Worm (Caenorhabditis elegans) whole organism, L3 larva: ENCODE data around the gene Y11D7A.9.

Experiments used
- R02D3.7 ChIP-seq: fragments of 150-350 bp; optimal IDR thresholded peaks from 2 replicates; lab custom pipeline; 2014; ENCODE audit warnings: missing biosample characterization, missing genetic modification characterization
- aly-2 ChIP-seq: fragments of 150-350 bp; optimal IDR thresholded peaks from 2 replicates; lab custom pipeline; 2014; ENCODE audit warnings: missing biosample characterization, missing genetic modification characterization
- ceh-9 ChIP-seq: sonication (generic microtip); optimal IDR thresholded peaks from 2 replicates; lab custom pipeline; 2018; ENCODE audit warnings: missing biosample characterization, missing genetic modification characterization
- egl-5 ChIP-seq: fragments of 150-350 bp; optimal IDR thresholded peaks from 2 replicates; lab custom pipeline; 2017; ENCODE audit warnings: missing biosample characterization, missing genetic modification reagents, missing genetic modification characterization, inconsistent platforms
- elt-3 ChIP-seq, 3 experiments: fragments of 150-350 bp in 1 of 3; sonication (generic microtip) in 2 of 3; optimal IDR thresholded peaks; 2 replicates in 2 of 3; 4 replicates in 1 of 3; lab custom pipeline; 2014 to 2017; ENCODE audit warnings: missing biosample characterization in 3 of 3, missing genetic modification characterization in 3 of 3
- fkh-10 ChIP-seq: sonication (generic microtip); optimal IDR thresholded peaks from 2 replicates; lab custom pipeline; 2017; ENCODE audit warnings: missing biosample characterization, missing genetic modification reagents, missing genetic modification characterization
- fkh-2 ChIP-seq: fragments of 150-350 bp; optimal IDR thresholded peaks from 2 replicates; lab custom pipeline; 2014; ENCODE audit warnings: missing biosample characterization, missing genetic modification reagents, missing genetic modification characterization
- jun-1 ChIP-seq: fragments of 150-350 bp; optimal IDR thresholded peaks from 2 replicates; lab custom pipeline; 2014; ENCODE audit warnings: missing biosample characterization, missing genetic modification reagents, missing genetic modification characterization
- lin-15B ChIP-seq: fragments of 150-350 bp; optimal IDR thresholded peaks from 2 replicates; lab custom pipeline; 2014; ENCODE audit warnings: missing biosample characterization, missing genetic modification characterization
- lsy-12 ChIP-seq: sonication (generic microtip); optimal IDR thresholded peaks from 2 replicates; lab custom pipeline; 2016; ENCODE audit warnings: mild to moderate bottlenecking, missing genetic modification characterization, missing compliant biosample characterization
- nfya-1 ChIP-seq: sonication (generic microtip); optimal IDR thresholded peaks from 2 replicates; lab custom pipeline; 2017; ENCODE audit warnings: missing genetic modification characterization, mild to moderate bottlenecking, missing compliant biosample characterization, antibody characterized with exemption, moderate library complexity; ENCODE audit not compliant: insufficient read depth
- nhr-11 ChIP-seq: fragments of 150-350 bp; optimal IDR thresholded peaks from 2 replicates; lab custom pipeline; 2014; ENCODE audit warnings: missing biosample characterization, missing genetic modification characterization
- nhr-237 ChIP-seq: fragments of 150-350 bp; optimal IDR thresholded peaks from 2 replicates; lab custom pipeline; 2014; ENCODE audit warnings: missing biosample characterization, missing genetic modification characterization
- nhr-43 ChIP-seq: sonication (generic microtip); optimal IDR thresholded peaks from 2 replicates; lab custom pipeline; 2016; ENCODE audit warnings: mild to moderate bottlenecking, missing genetic modification characterization, missing compliant biosample characterization; ENCODE audit not compliant: poor library complexity, severe bottlenecking
- nhr-76 ChIP-seq: fragments of 150-350 bp; sonication (generic microtip); optimal IDR thresholded peaks from 5 replicates; lab custom pipeline; 2014; ENCODE audit warnings: missing biosample characterization, missing genetic modification characterization
- pha-4 ChIP-seq: fragments of 150-350 bp; optimal IDR thresholded peaks from 2 replicates; lab custom pipeline; 2014; ENCODE audit warnings: missing biosample characterization, missing genetic modification reagents, missing genetic modification characterization
- sea-2 ChIP-seq: fragments of 150-350 bp; sonication (generic microtip); optimal IDR thresholded peaks from 4 replicates; lab custom pipeline; 2014; ENCODE audit warnings: missing biosample characterization, missing genetic modification reagents, missing genetic modification characterization
- skn-1 ChIP-seq: fragments of 150-350 bp; optimal IDR thresholded peaks from 2 replicates; lab custom pipeline; 2014; ENCODE audit warnings: missing biosample characterization, missing genetic modification characterization
- ztf-4 ChIP-seq: fragments of 150-350 bp; optimal IDR thresholded peaks from 2 replicates; lab custom pipeline; 2014; ENCODE audit warnings: missing biosample characterization, missing genetic modification characterization

Gene Y11D7A.9

ce11 chrIV:9216437-9216836 lies 39.5 kb downstream of the Y11D7A.9 start (continued):
- TF ChIP-seq fkh-10 (peak; percentile 34), ztf-4 (tag; lab: Kevin White, UChicago) (no peak), nhr-76 (tag; lab: Kevin White, UChicago) (no peak), aly-2 (tag; lab: Kevin White, UChicago) (no peak), R02D3.7 (tag; lab: Kevin White, UChicago) (no peak)

- TF ChIP-seq aly-2 (tag; lab: Kevin White, UChicago): no peak
- TF ChIP-seq nfya-1 (tag; lab: Kevin White, UChicago): peak; percentile 14
- TF ChIP-seq, all 47 proteins: peak for 1
Observed at ce11 chrIV:9215824-9216223, 40.1 kb downstream of the Y11D7A.9 start.

ce11 chrIV:9214823-9215222 lies 41.1 kb downstream of the Y11D7A.9 start:
- no peak for TF ChIP-seq nhr-11 (tag; lab: Kevin White, UChicago)

ce11 chrIV:9212121-9212520 lies 43.8 kb downstream of the Y11D7A.9 start, which contains the start of gene C46C2.6:
Gene C46C2.6 (plus strand): TSS chrIV:9212421.
- TF ChIP-seq jun-1 (tag; lab: Kevin White, UChicago): no peak
- no peak for TF ChIP-seq nhr-237 (tag; lab: Kevin White, UChicago)
- TF ChIP-seq aly-2 (tag; lab: Kevin White, UChicago): peak; percentile 40
- TF ChIP-seq ceh-9 (tag; lab: Kevin White, UChicago): no peak
- TF ChIP-seq skn-1: no peak
- TF ChIP-seq pha-4 (tag; lab: Kevin White, UChicago): peak; percentile 18

DNA sequence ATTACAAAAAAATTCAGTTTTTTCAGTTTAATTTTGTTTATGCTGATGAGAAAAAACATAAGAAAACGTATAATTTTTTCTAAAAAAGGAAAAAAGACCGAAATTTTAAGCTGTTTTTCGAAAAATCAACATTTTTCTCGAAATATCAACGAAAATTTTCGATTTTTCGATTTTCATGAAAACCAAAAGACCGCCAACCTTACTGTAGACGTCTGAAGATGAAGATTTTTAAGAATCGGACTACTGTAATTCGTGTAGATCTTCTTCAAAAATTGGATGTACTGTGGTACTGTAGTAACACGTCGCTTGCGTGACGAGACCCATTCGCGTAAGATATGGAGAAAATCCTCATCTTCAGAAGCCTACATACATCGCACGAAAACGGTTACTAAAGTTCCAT lies 45.1 kb downstream of the Y11D7A.9 start:
- TF ChIP-seq fkh-10 (no peak), lsy-12 (no peak), nhr-43 (no peak), lin-15B (tag; lab: Kevin White, UChicago) (no peak), jun-1 (tag; lab: Kevin White, UChicago) (no peak), sea-2 (GFP tag; lab: Kevin White, UChicago) (no peak), elt-3 (tag; optimal IDR thresholded peaks at IDR 0.05; lab: Kevin White, UChicago) (no peak), fkh-2 (tag; lab: Kevin White, UChicago) (no peak), nhr-237 (tag; lab: Kevin White, UChicago) (no peak), egl-5 (tag; lab: Kevin White, UChicago) (no peak), nfya-1 (tag; lab: Kevin White, UChicago) (no peak)
- TF ChIP-seq, all 47 proteins: peak for 0
